Fruit fly (Drosophila melanogaster): ENCODE measurements around the gene Ork1.

The Ork1 gene

DNA sequence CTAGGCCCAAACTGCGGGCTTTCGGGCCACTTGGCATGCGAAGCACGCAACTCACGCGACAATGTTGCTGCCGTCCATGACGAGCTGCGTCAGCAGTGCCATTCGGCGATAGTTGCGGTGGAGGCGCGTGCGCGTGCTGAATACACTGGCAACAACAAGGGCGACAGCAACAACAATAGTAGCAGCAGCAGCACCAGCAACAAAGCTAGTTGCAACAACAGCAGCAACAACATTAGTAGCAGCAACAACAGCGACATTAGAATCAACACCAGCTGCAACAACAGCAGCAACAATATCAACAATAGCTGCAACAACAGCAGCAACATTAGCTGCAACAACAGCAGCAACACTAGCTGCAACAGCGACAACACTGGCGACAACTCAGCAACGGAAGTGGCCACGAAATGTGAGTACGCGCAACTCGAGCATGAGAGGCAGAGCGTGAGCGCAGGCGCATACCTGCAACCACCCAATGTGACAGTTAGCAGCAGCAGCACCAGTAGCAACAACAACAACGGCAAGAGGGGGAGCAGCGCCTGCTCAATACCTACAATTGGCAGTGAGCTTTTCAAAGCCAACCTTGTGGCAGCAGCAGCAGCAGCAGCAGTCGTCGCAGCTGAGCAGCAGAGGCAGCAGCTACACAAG, 15.3 kb upstream of the Ork1 start (continued):
- TF ChIP-seq zf30C (GFP tag; optimal IDR thresholded peaks at IDR 0.05) (peak; percentile 5), Nf-YC (tag; optimal IDR thresholded peaks at IDR 0.05) (no peak), ewg (GFP tag; optimal IDR thresholded peaks at IDR 0.05) (peak; percentile 99), Dek (tag; optimal IDR thresholded peaks at IDR 0.05) (no peak), amos (GFP tag; IDR thresholded peaks at IDR 0.05; ENCODE audit: partially characterized antibody) (peak; percentile 55; the same call in 1 of the 2 replicates), Bgb (GFP tag; IDR thresholded peaks at IDR 0.05; ENCODE audit: partially characterized antibody) (peak; percentile 49; the same call in 1 of the 2 replicates), CG10267 (tag; optimal IDR thresholded peaks at IDR 0.05) (no peak), croc (GFP tag; conservative IDR thresholded peaks at IDR 0.05) (no peak), Adf1 (GFP tag; IDR thresholded peaks at IDR 0.05) (peak; percentile 78; the same call in 1 of the 2 replicates), CG9932 (GFP tag; IDR thresholded peaks at IDR 0.05) (0 out of 2 replicates have a peak, but pooled peaks have one; percentile 16), CG4360 (GFP tag; IDR thresholded peaks at IDR 0.05) (peak; percentile 67), Dll (GFP tag; IDR thresholded peaks at IDR 0.05; ENCODE audit: partially characterized antibody) (0 out of 4 replicates have a peak, but pooled peaks have one; percentile 35), CG9215 (GFP tag; IDR thresholded peaks at IDR 0.05) (peak; percentile 31), MBD-R2 (GFP tag; IDR thresholded peaks at IDR 0.05) (0 out of 2 replicates have a peak, but pooled peaks have one; percentile 16), pzg (GFP tag; optimal IDR thresholded peaks at IDR 0.05) (peak; percentile 1)

DNA sequence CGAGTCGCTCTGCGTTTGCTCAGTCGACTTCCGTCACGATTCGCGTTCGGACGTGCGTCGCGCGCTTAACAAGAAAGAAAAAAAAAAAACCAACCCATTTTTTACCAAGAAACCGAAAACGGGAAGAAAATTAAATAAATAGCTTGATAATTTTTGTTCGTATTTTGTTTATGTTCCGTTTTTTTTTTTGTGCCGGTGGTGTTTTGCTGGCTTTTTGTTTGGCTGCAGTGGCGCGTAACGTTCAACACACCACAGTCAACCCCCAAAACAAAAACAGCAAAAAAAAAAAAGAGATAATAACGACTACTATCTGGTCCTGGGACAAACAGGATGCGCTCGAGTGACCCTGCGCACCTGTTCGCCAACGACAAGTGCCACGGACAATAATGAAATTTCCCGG, 14.4 kb upstream of the Ork1 start, which contains the start of gene CG43901:
Gene CG43901 (plus strand): TSS at position 301 of the 400 bp plus-strand sequence.
- TF ChIP-seq sqz (GFP tag; optimal IDR thresholded peaks at IDR 0.05), result peak; percentile 30
- TF ChIP-seq CG31388 (GFP tag; optimal IDR thresholded peaks at IDR 0.05), result no peak
- no peak for TF ChIP-seq Sox100B (GFP tag; optimal IDR thresholded peaks at IDR 0.05)
- no peak for TF ChIP-seq CG14014 (GFP tag; IDR thresholded peaks at IDR 0.05)
- peak; percentile 47 for TF ChIP-seq sens (GFP tag)
- TF ChIP-seq CrebB (tag; optimal IDR thresholded peaks at IDR 0.05), result no peak
- TF ChIP-seq CG15073 (GFP tag; optimal IDR thresholded peaks at IDR 0.05), result no peak

DNA sequence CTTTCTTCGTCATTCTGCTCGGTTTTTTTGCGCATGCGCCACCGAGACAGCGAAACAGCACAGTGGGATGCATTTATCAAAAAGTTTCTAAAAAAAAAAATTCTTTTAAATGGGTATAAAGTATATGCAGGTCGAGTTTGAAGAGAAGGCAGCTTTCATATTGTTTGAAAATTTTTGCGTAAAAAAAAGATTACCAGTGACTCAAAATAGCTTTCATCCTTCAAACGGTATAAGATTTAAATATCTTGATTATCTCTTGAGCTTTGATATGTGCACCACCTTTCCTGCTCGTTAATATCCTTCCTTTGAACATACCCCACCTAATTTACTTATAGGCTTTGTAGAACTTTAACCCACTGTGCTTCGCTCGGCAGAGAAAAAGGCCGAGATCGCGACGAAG, 14.0 kb upstream of the Ork1 start:
- TF ChIP-seq crc (GFP tag; optimal IDR thresholded peaks at IDR 0.05), result no peak
- peak; percentile 39; the same call in 1 of the 2 replicates for TF ChIP-seq CG14441 (GFP tag; IDR thresholded peaks at IDR 0.05)
- peak; percentile 8 for TF ChIP-seq Sry-δ (GFP tag; optimal IDR thresholded peaks at IDR 0.05)
- TF ChIP-seq CG6654 (GFP tag; optimal IDR thresholded peaks at IDR 0.05), result peak; percentile 34
- TF ChIP-seq lbe (GFP tag; optimal IDR thresholded peaks at IDR 0.05), result no peak
- no peak for TF ChIP-seq BEAF-32 (GFP tag; optimal IDR thresholded peaks at IDR 0.05)
- peak; percentile 53 for TF ChIP-seq CG16815 (GFP tag; optimal IDR thresholded peaks at IDR 0.05)
- TF ChIP-seq ase (GFP tag; IDR thresholded peaks at IDR 0.05), result no peak
- TF ChIP-seq Xbp1 (GFP tag; optimal IDR thresholded peaks at IDR 0.05), result peak; percentile 54
- peak; percentile 19 for TF ChIP-seq en (GFP tag; optimal IDR thresholded peaks at IDR 0.05)
- TF ChIP-seq eyg (GFP tag; optimal IDR thresholded peaks at IDR 0.05), result no peak
- no peak for TF ChIP-seq bbx (GFP tag; IDR thresholded peaks at IDR 0.05; ENCODE audit: partially characterized antibody)
- no peak for TF ChIP-seq CG30020 (tag; optimal IDR thresholded peaks at IDR 0.05)
- peak; percentile 54 for TF ChIP-seq CG12104 (GFP tag; optimal IDR thresholded peaks at IDR 0.05)
- peak in 1 of 2 experiments; percentile 71 for TF ChIP-seq bsh (GFP tag; optimal IDR thresholded peaks at IDR 0.05)
- TF ChIP-seq scrt (GFP tag; optimal IDR thresholded peaks at IDR 0.05), result peak; percentile 6
- peak in 1 of 3 experiments; percentile 73 for TF ChIP-seq lola (GFP tag; optimal IDR thresholded peaks at IDR 0.05)
- peak; percentile 33; the same call in 1 of the 2 replicates for TF ChIP-seq Oaz (GFP tag; IDR thresholded peaks at IDR 0.05)
- TF ChIP-seq Scr (GFP tag; IDR thresholded peaks at IDR 0.05; ENCODE audit: partially characterized antibody), result no peak
- TF ChIP-seq B-H2 (GFP tag; optimal IDR thresholded peaks at IDR 0.05), result no peak
- no peak for TF ChIP-seq CG11247 (GFP tag; IDR thresholded peaks at IDR 0.05)
- TF ChIP-seq crp (GFP tag; optimal IDR thresholded peaks at IDR 0.05), result peak in 1 of 2 experiments; percentile 4
- TF ChIP-seq Hmx (GFP tag; optimal IDR thresholded peaks at IDR 0.05), result peak; percentile 35
- no peak for TF ChIP-seq Dip2 (GFP tag; IDR thresholded peaks at IDR 0.05)
- peak; percentile 63 for TF ChIP-seq CG12391 (tag; optimal IDR thresholded peaks at IDR 0.05)

Data from whole organism, embryonic.